Fruit fly (Drosophila melanogaster) whole organism, embryonic: ENCODE results near the gene nerfin-2.

ENCODE experiments used
- Asciz ChIP-seq: fragments of 200-800 bp; sonication (Bioruptor generic); optimal IDR thresholded peaks from 2 replicates; lab custom pipeline; 2017; ENCODE audit warnings: missing biosample characterization, mild to moderate bottlenecking, missing genetic modification characterization, missing genetic modification reagents
- B-H1 ChIP-seq: fragments of 200-800 bp; sonication (Bioruptor generic); IDR thresholded peaks from 3 replicates; pipeline ENCODE4 v1.3.6; 2022; ENCODE audit warnings: missing biosample characterization, missing genetic modification characterization
- Bgb ChIP-seq: fragments of 200-800 bp; sonication (Bioruptor generic); IDR thresholded peaks from 2 replicates; pipeline ENCODE4 v1.3.6; 2022; ENCODE audit warnings: missing biosample characterization, missing genetic modification characterization; ENCODE audit not compliant: partially characterized antibody
- CG10267 ChIP-seq: fragments of 200-800 bp; sonication (Bioruptor generic); optimal IDR thresholded peaks from 2 replicates; lab custom pipeline; 2018; ENCODE audit warnings: missing biosample characterization, mild to moderate bottlenecking, missing genetic modification characterization, moderate library complexity
- CG11695 ChIP-seq: fragments of 200-800 bp; sonication (Bioruptor generic); IDR thresholded peaks from 3 replicates; pipeline ENCODE4 v1.3.6; 2022; ENCODE audit warnings: missing biosample characterization, missing genetic modification characterization
- CG11696 ChIP-seq: fragments of 200-800 bp; sonication (Bioruptor generic); IDR thresholded peaks from 2 replicates; pipeline ENCODE4 v1.3.6; 2022; ENCODE audit warnings: missing biosample characterization, missing genetic modification characterization
- CG13287 ChIP-seq: fragments of 200-800 bp; sonication (Bioruptor generic); IDR thresholded peaks from 2 replicates; pipeline ENCODE4 v1.3.6; 2022; ENCODE audit warnings: missing biosample characterization, missing genetic modification characterization; ENCODE audit not compliant: partially characterized antibody
- CG13775 ChIP-seq: fragments of 200-800 bp; sonication (Bioruptor generic); optimal IDR thresholded peaks from 3 replicates; lab custom pipeline; 2017; ENCODE audit warnings: missing biosample characterization, mild to moderate bottlenecking, missing genetic modification characterization
- CG14710 ChIP-seq: fragments of 200-800 bp; sonication (Bioruptor generic); optimal IDR thresholded peaks from 3 replicates; lab custom pipeline; 2019; ENCODE audit warnings: missing biosample characterization, mild to moderate bottlenecking, missing genetic modification characterization, moderate library complexity
- CG1602 ChIP-seq: fragments of 200-800 bp; sonication (Bioruptor generic); optimal IDR thresholded peaks from 3 replicates; lab custom pipeline; 2016; ENCODE audit warnings: missing biosample characterization, missing genetic modification characterization
- CG17361 ChIP-seq: fragments of 200-800 bp; sonication (Bioruptor generic); IDR thresholded peaks from 3 replicates; pipeline ENCODE4 v1.3.6; 2022; ENCODE audit warnings: missing biosample characterization, missing genetic modification characterization
- CG17385 ChIP-seq: fragments of 200-800 bp; sonication (Bioruptor generic); optimal IDR thresholded peaks from 3 replicates; lab custom pipeline; 2018; ENCODE audit warnings: missing biosample characterization, mild to moderate bottlenecking, missing genetic modification characterization
- CG18619 ChIP-seq: fragments of 200-800 bp; sonication (Bioruptor generic); optimal IDR thresholded peaks from 3 replicates; lab custom pipeline; 2017; ENCODE audit warnings: missing biosample characterization, mild to moderate bottlenecking, missing genetic modification characterization
- CG30020 ChIP-seq: fragments of 200-800 bp; optimal IDR thresholded peaks from 2 replicates; lab custom pipeline; 2019; ENCODE audit warnings: missing biosample characterization, mild to moderate bottlenecking, missing genetic modification characterization, moderate library complexity
- CG3407 ChIP-seq: fragments of 200-800 bp; sonication (Bioruptor generic); optimal IDR thresholded peaks from 2 replicates; lab custom pipeline; 2018; ENCODE audit warnings: missing biosample characterization, mild to moderate bottlenecking, missing genetic modification characterization
- CG3726 ChIP-seq: fragments of 200-800 bp; sonication (Bioruptor generic); IDR thresholded peaks from 3 replicates; pipeline ENCODE4, ENCODE4 v1.3.6; 2022; ENCODE audit warnings: missing biosample characterization, missing genetic modification characterization
- CG3847 ChIP-seq: fragments of 200-800 bp; sonication (Bioruptor generic); IDR thresholded peaks from 2 replicates; pipeline ENCODE4 v1.3.6; 2022; ENCODE audit warnings: missing biosample characterization, missing genetic modification characterization
- CG4617 ChIP-seq: fragments of 200-800 bp; sonication (Bioruptor generic); optimal IDR thresholded peaks from 3 replicates; lab custom pipeline; 2016; ENCODE audit warnings: missing biosample characterization, missing genetic modification characterization, borderline replicate concordance
- CG6683 ChIP-seq: fragments of 200-800 bp; sonication (Bioruptor generic); optimal IDR thresholded peaks from 2 replicates; lab custom pipeline; 2017; ENCODE audit warnings: missing biosample characterization, mild to moderate bottlenecking, missing genetic modification characterization, missing genetic modification reagents
- CG6765 ChIP-seq: fragments of 200-800 bp; sonication (Bioruptor generic); optimal IDR thresholded peaks from 3 replicates; lab custom pipeline; 2017; ENCODE audit warnings: missing biosample characterization, mild to moderate bottlenecking, missing genetic modification characterization
- CG8281 ChIP-seq: fragments of 200-800 bp; sonication (Bioruptor generic); optimal IDR thresholded peaks from 2 replicates; lab custom pipeline; 2018; ENCODE audit warnings: missing biosample characterization, mild to moderate bottlenecking, missing genetic modification characterization, moderate library complexity
- CG8478 ChIP-seq: fragments of >200 bp; optimal IDR thresholded peaks from 2 replicates; lab custom pipeline; 2018
- CG9215 ChIP-seq: fragments of 200-800 bp; sonication (Bioruptor generic); IDR thresholded peaks from 2 replicates; pipeline ENCODE4 v1.3.6; 2022; ENCODE audit warnings: missing biosample characterization, missing genetic modification characterization
- Med ChIP-seq: fragments of 200-800 bp; sonication (Bioruptor generic); peaks from one replicate; lab custom pipeline; 2016; ENCODE audit warnings: missing biosample characterization, missing genetic modification characterization, mild to moderate bottlenecking, inconsistent platforms, moderate library complexity
- NC2α ChIP-seq: fragments of 200-800 bp; sonication (Bioruptor generic); optimal IDR thresholded peaks from 2 replicates; lab custom pipeline; 2016; ENCODE audit warnings: missing biosample characterization, missing genetic modification characterization
- Opbp ChIP-seq: fragments of 200-800 bp; sonication (Bioruptor generic); IDR thresholded peaks from 3 replicates; pipeline ENCODE4 v1.3.6; 2022; ENCODE audit warnings: missing biosample characterization, missing genetic modification characterization; ENCODE audit not compliant: partially characterized antibody
- Pdp1 ChIP-seq, 2 experiments: fragments of 200-800 bp; sonication (Bioruptor generic); optimal IDR thresholded peaks; 3 replicates each; lab custom pipeline; 2016; ENCODE audit warnings: missing biosample characterization in 2 of 2, missing genetic modification characterization in 2 of 2, mild to moderate bottlenecking in 1 of 2, moderate library complexity in 1 of 2
- Side ChIP-seq: fragments of 200-800 bp; sonication (Bioruptor generic); optimal IDR thresholded peaks from 2 replicates; lab custom pipeline; 2016; ENCODE audit warnings: missing biosample characterization, missing genetic modification characterization
- cas ChIP-seq: fragments of 200-800 bp; sonication (Bioruptor generic); IDR thresholded peaks from 2 replicates; pipeline ENCODE4 v1.3.6; 2022; ENCODE audit warnings: missing biosample characterization, missing genetic modification characterization
- cg ChIP-seq: fragments of 200-800 bp; sonication (Bioruptor generic); optimal IDR thresholded peaks from 3 replicates; lab custom pipeline; 2019; ENCODE audit warnings: missing biosample characterization, mild to moderate bottlenecking, missing genetic modification characterization, moderate library complexity
- chinmo ChIP-seq: fragments of 200-800 bp; sonication (Bioruptor generic); IDR thresholded peaks from 4 replicates; pipeline ENCODE4 v1.3.6; 2022; ENCODE audit warnings: missing biosample characterization, missing genetic modification characterization; ENCODE audit not compliant: partially characterized antibody
- dan ChIP-seq: fragments of 200-800 bp; sonication (Bioruptor generic); IDR thresholded peaks from 2 replicates; pipeline ENCODE4 v1.3.6; 2022; ENCODE audit warnings: missing biosample characterization, missing genetic modification characterization
- emc ChIP-seq: fragments of 200-800 bp; sonication (Bioruptor generic); optimal IDR thresholded peaks from 2 replicates; lab custom pipeline; 2016; ENCODE audit warnings: missing biosample characterization, missing genetic modification characterization
- eve ChIP-seq, 2 experiments: fragments of >200 bp; optimal IDR thresholded peaks; 2 replicates each; lab custom pipeline; 2017; ENCODE audit warnings: missing biosample characterization in 2 of 2, missing genetic modification characterization in 2 of 2
- ind ChIP-seq: fragments of 200-800 bp; sonication (Bioruptor generic); optimal IDR thresholded peaks from 3 replicates; lab custom pipeline; 2016; ENCODE audit warnings: missing biosample characterization, missing genetic modification characterization
- lbe ChIP-seq: fragments of 200-800 bp; sonication (Bioruptor generic); optimal IDR thresholded peaks from 2 replicates; lab custom pipeline; 2016; ENCODE audit warnings: missing biosample characterization, mild to moderate bottlenecking, missing genetic modification characterization
- mam ChIP-seq: fragments of 200-800 bp; sonication (Bioruptor generic); optimal IDR thresholded peaks from 3 replicates; lab custom pipeline; 2016; ENCODE audit warnings: missing biosample characterization, missing genetic modification characterization
- nerfin-1 ChIP-seq: fragments of 200-800 bp; sonication (Bioruptor generic); optimal IDR thresholded peaks from 3 replicates; lab custom pipeline; 2019; ENCODE audit warnings: missing biosample characterization, mild to moderate bottlenecking, missing genetic modification characterization, moderate library complexity
- shn ChIP-seq: fragments of 200-800 bp; sonication (Bioruptor generic); optimal IDR thresholded peaks from 3 replicates; lab custom pipeline; 2016; ENCODE audit warnings: missing biosample characterization, missing genetic modification characterization
- sr ChIP-seq: fragments of 200-800 bp; sonication (Bioruptor generic); IDR thresholded peaks from 3 replicates; pipeline ENCODE4 v1.3.6; 2022; ENCODE audit warnings: missing biosample characterization, missing genetic modification characterization
- unc-4 ChIP-seq: fragments of 200-800 bp; sonication (Bioruptor generic); IDR thresholded peaks from 2 replicates; pipeline ENCODE4 v1.3.6; 2022; ENCODE audit warnings: missing biosample characterization, missing genetic modification characterization; ENCODE audit not compliant: partially characterized antibody

The nerfin-2 gene

DNA sequence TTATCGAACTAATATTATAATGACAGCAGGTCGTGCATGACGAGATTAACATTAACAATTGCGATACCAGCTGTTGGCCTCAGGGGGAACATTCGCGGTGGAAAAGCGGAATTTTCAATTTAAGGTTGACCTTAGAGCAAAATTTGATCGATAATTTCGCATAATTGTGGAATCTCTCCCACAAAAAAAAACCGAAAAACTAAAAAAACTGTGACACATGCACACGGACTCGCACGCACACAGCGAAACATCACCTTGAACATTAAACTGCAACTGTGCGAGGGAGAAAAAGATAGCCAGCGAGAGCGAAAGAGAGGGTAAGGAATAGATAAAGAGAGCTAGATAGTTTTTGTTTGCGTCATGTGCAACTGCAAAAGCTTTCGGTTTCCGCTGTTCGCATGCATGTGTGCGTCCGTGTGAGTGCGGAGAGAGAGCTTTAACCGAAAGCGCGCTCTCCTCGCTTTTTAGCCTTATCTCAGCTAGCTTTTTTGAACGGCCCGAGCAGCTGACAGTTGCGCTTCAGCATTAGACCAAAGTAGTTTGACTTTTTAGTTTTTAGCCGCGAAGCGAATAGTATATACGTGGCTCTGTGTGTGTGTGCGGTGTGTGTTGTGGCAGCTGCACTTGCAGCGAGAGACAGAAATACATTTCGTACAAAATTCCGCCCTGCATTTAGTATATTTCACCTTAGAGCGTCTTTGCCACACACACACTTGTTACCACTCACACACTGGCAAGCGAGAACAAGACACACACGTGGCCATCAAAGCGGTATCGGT, 22.5 kb downstream of the nerfin-2 start (continued):
- no peak for TF ChIP-seq CG4617 (GFP tag; lab: Kevin White, UChicago)
- TF ChIP-seq unc-4 (GFP tag; lab: Robert Waterston, UW) = no peak
- no peak for TF ChIP-seq CG10267 (tag; lab: Kevin White, UChicago)
- no peak for TF ChIP-seq CG11696 (GFP tag; lab: Robert Waterston, UW)
- TF ChIP-seq CG3407 (GFP tag; lab: Kevin White, UChicago) = no peak
- peak; percentile 27; the same call in 1 of the 3 replicates for TF ChIP-seq CG11695 (GFP tag; lab: Robert Waterston, UW)
- no peak for TF ChIP-seq ind (GFP tag; lab: Kevin White, UChicago)
- TF ChIP-seq Side (GFP tag; lab: Kevin White, UChicago) = no peak
- TF ChIP-seq CG6683 = no peak
- peak; percentile 44 for TF ChIP-seq CG13287
- TF ChIP-seq dan (GFP tag; lab: Robert Waterston, UW) = no peak
- TF ChIP-seq CG14710 (tag; lab: Kevin White, UChicago) = no peak
- TF ChIP-seq NC2α (GFP tag; lab: Kevin White, UChicago) = no peak
- TF ChIP-seq CG18619 (GFP tag; lab: Kevin White, UChicago) = no peak
- no peak for TF ChIP-seq emc (GFP tag; lab: Kevin White, UChicago)
- TF ChIP-seq CG3726 = no peak
- no peak for TF ChIP-seq cas
- peak; percentile 29; the same call in 1 of the 3 replicates for TF ChIP-seq Opbp (GFP tag; lab: Robert Waterston, UW)
- no peak for TF ChIP-seq shn (GFP tag; lab: Kevin White, UChicago)
- no peak for TF ChIP-seq B-H1 (GFP tag; lab: Robert Waterston, UW)
- TF ChIP-seq eve (GFP tag; optimal IDR thresholded peaks at IDR 0.05; lab: Kevin White, UChicago) = no peak
- TF ChIP-seq CG13775 (GFP tag; lab: Kevin White, UChicago) = no peak
- no peak for TF ChIP-seq nerfin-1
- TF ChIP-seq CG8281 (tag; lab: Kevin White, UChicago) = no peak
- no peak for TF ChIP-seq Bgb (GFP tag; lab: Robert Waterston, UW)
- no peak for TF ChIP-seq CG30020 (tag; lab: Kevin White, UChicago)
- no peak for TF ChIP-seq lbe (GFP tag; lab: Kevin White, UChicago)
- peak; percentile 23 for TF ChIP-seq CG17385 (GFP tag; lab: Kevin White, UChicago)
- no peak for TF ChIP-seq mam (GFP tag; lab: Kevin White, UChicago)
- TF ChIP-seq CG9215 (GFP tag; lab: Robert Waterston, UW) = no peak
- peak; percentile 7 for TF ChIP-seq CG8478 (lab: Kevin White, UChicago)

DNA sequence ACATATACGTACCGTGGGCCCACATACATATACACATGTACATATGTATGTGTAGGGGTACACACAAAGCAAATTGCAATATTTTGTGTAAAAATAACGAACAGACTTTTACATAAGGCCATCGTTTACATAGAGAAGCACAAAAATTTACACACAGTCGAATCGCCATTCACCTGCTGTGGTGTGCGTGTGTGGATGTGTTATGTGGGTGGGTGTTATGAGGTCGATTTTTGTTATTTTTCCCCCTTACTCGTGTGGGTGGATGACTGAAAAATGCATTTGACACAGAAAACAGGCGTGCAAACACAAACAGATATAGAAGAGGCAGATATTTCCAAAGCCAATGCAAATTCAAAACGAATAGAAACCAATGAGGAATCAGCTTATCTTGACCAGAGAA, 24.1 kb downstream of the nerfin-2 start:
- no peak for TF ChIP-seq CG1602 (GFP tag; lab: Kevin White, UChicago)
- TF ChIP-seq chinmo = 0 out of 4 replicates have a peak, but pooled peaks have one; percentile 13
- peak in 1 of 2 experiments; percentile 8 for TF ChIP-seq Pdp1 (GFP tag; optimal IDR thresholded peaks at IDR 0.05; lab: Kevin White, UChicago)
- 0 out of 2 replicates have a peak, but pooled peaks have one; percentile 8 for TF ChIP-seq CG3847 (GFP tag; lab: Robert Waterston, UW)
- TF ChIP-seq CG17361 = no peak
- TF ChIP-seq CG6765 (GFP tag; lab: Kevin White, UChicago) = no peak
- TF ChIP-seq Med (GFP tag; lab: Kevin White, UChicago) = peak; percentile 48
- TF ChIP-seq cg = peak; percentile 25
- no peak for TF ChIP-seq Asciz
- peak; percentile 95 for TF ChIP-seq sr (GFP tag; lab: Robert Waterston, UW)
